Worm (Caenorhabditis elegans): ENCODE measurements around the gene srh-119.

Gene srh-119

ce11 chrV:16965655-16966054 lies 6.6 kb upstream of the srh-119 start, which contains the start of gene efl-1 (continued):
- TF ChIP-seq F23B12.7 (tag; optimal IDR thresholded peaks at IDR 0.05; ENCODE audit: insufficient read depth) (peak; percentile 11), tbp1 (GFP tag; optimal IDR thresholded peaks at IDR 0.05) (peak; percentile 68), attf-3 (GFP tag; conservative IDR thresholded peaks at IDR 0.05) (no peak), F22D6.2 (tag; optimal IDR thresholded peaks at IDR 0.05) (no peak), F37B4.10 (GFP tag; IDR thresholded peaks at IDR 0.05) (no peak), attf-6 (GFP tag; IDR thresholded peaks at IDR 0.05) (peak; percentile 96), hlh-26 (GFP tag; conservative IDR thresholded peaks at IDR 0.05) (no peak), pbrm-1 (GFP tag; IDR thresholded peaks at IDR 0.05) (peak; percentile 96), let-526 (GFP tag; IDR thresholded peaks at IDR 0.05) (no peak), xnd-1 (tag; optimal IDR thresholded peaks at IDR 0.05) (peak; percentile 20), mes-4 (tag; optimal IDR thresholded peaks at IDR 0.05) (no peak), rec-8 (tag; optimal IDR thresholded peaks at IDR 0.05) (no peak), hmg-20 (GFP tag; IDR thresholded peaks at IDR 0.05) (no peak), attf-5 (GFP tag; optimal IDR thresholded peaks at IDR 0.05) (peak; percentile 96), hmg-1.2 (GFP tag; IDR thresholded peaks at IDR 0.05) (peak; percentile 99), lin-35 (GFP tag; optimal IDR thresholded peaks at IDR 0.05) (peak; percentile 79 to 97 (median 83)), ekl-4 (GFP tag; IDR thresholded peaks at IDR 0.05) (peak; percentile 83), ztf-28 (GFP tag; IDR thresholded peaks at IDR 0.05) (no peak), atf-7 (tag; optimal IDR thresholded peaks at IDR 0.05) (no peak), B0035.1 (tag; optimal IDR thresholded peaks at IDR 0.05) (no peak), B0019.2 (GFP tag; conservative IDR thresholded peaks at IDR 0.05) (no peak), Y56A3A.18 (GFP tag; IDR thresholded peaks at IDR 0.05) (peak; percentile 72; the same call in 1 of the 2 replicates), Y53F4B.3 (GFP tag; IDR thresholded peaks at IDR 0.05) (0 out of 2 replicates have a peak, but pooled peaks have one; percentile 38), cebp-2 (GFP tag; IDR thresholded peaks at IDR 0.05) (0 out of 2 replicates have a peak, but pooled peaks have one; percentile 16), mcd-1 (GFP tag; IDR thresholded peaks at IDR 0.05) (peak; percentile 99), C17E4.6 (GFP tag; IDR thresholded peaks at IDR 0.05) (peak; percentile 38; the same call in 1 of the 2 replicates), him-1 (tag; optimal IDR thresholded peaks at IDR 0.05) (peak; percentile 28), C06A6.2 (GFP tag; conservative IDR thresholded peaks at IDR 0.05) (0 out of 2 replicates have a peak, but pooled peaks have one; percentile 17), Y67H2A.10 (GFP tag; conservative IDR thresholded peaks at IDR 0.05) (no peak), madf-10 (tag; optimal IDR thresholded peaks at IDR 0.05) (peak; percentile 20), snpc-3.4 (tag; optimal IDR thresholded peaks at IDR 0.05) (peak; percentile 72)

DNA sequence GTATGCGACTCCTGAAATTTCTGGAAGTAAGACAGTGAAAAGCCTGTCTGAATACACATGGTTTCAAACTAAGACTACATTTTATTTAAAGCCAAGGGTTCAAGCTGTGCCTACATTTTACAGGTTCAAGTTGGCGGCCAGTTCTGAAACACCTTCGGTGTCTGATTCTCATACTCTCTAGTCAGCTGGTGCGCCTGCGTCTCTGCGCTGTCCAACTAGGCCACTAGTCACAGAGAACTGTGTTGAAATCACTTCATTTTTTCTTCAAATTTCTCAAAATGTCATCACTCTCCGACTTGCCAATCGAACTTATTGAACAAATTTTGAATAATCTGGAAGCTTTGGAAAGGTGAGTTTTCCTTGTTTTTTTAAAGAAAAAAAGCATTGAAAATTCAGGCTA lies 5.6 kb upstream of the srh-119 start, which contains the start of gene fbxa-90:
fbxa-90 (plus strand) TSS at position 179 of the 400 bp plus-strand sequence.
- TF ChIP-seq him-1 (tag; optimal IDR thresholded peaks at IDR 0.05) (no peak), cebp-2 (GFP tag; IDR thresholded peaks at IDR 0.05) (no peak), attf-5 (GFP tag; optimal IDR thresholded peaks at IDR 0.05) (peak; percentile 67), F55B11.4 (tag; optimal IDR thresholded peaks at IDR 0.05; ENCODE audit: borderline replicate concordance, insufficient read depth) (no peak), ceh-58 (GFP tag; IDR thresholded peaks at IDR 0.05) (no peak), ztf-25 (GFP tag; IDR thresholded peaks at IDR 0.05) (no peak), mes-4 (tag; optimal IDR thresholded peaks at IDR 0.05) (no peak), B0261.1 (tag; optimal IDR thresholded peaks at IDR 0.05) (no peak), madf-8 (GFP tag; conservative IDR thresholded peaks at IDR 0.05) (no peak), aptf-2 (GFP tag; conservative IDR thresholded peaks at IDR 0.05) (no peak), cebp-1 (GFP tag; IDR thresholded peaks at IDR 0.05) (peak; percentile 52; the same call in 1 of the 2 replicates), cebp-1 (tag; optimal IDR thresholded peaks at IDR 0.05) (no peak), snpc-4 (GFP tag; optimal IDR thresholded peaks at IDR 0.05) (no peak), snpc-4 (tag; optimal IDR thresholded peaks at IDR 0.05) (peak in 1 of 4 experiments; percentile 27), unc-130 (GFP tag; optimal IDR thresholded peaks at IDR 0.05) (no peak), snpc-1.1 (tag; optimal IDR thresholded peaks at IDR 0.05; ENCODE audit: insufficient read depth) (no peak), ztf-3 (GFP tag; optimal IDR thresholded peaks at IDR 0.05) (no peak), let-607 (tag; optimal IDR thresholded peaks at IDR 0.05) (no peak)
